Fruit fly (Drosophila melanogaster): ENCODE results near the gene CG8892.
A peak's percentile ranks its signal among the peaks of the same experiment; 100 is the strongest.

CG8892 gene

DNA sequence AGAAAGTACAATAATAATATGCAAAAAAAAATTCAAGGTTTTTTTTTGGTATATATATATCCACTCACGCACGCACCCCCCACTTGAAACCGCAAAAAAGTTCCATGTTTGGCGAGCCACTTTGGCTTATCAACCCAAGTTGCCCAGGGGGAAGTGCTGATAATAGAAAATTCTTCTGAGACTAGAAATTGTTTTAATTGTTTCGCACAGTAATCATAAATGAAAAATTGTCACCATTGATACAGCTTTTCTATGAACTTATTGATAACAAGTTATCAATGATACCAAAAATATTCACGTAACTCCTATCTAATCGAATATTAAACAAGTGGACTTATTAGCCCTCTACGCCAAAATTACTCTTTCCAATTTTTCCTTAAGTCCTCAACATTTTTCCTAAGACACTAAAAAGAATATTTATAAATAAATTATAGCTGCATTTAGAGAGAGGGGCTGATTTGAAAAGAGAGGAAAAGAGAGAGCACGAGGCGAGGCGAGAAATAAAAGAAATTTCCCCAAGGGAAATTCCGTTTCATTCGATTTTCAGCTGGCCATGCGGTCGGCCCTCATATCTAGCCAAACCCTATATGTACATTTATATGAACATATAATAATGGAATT, 17.3 kb upstream of the CG8892 start:
- TF ChIP-seq usp (GFP tag; optimal IDR thresholded peaks at IDR 0.05) (no peak), EcR (GFP tag; optimal IDR thresholded peaks at IDR 0.05) (no peak), psq (optimal IDR thresholded peaks at IDR 0.05) (no peak), CG8478 (optimal IDR thresholded peaks at IDR 0.05) (no peak), Dll (optimal IDR thresholded peaks at IDR 0.05) (no peak), pan (optimal IDR thresholded peaks at IDR 0.05) (no peak)

DNA sequence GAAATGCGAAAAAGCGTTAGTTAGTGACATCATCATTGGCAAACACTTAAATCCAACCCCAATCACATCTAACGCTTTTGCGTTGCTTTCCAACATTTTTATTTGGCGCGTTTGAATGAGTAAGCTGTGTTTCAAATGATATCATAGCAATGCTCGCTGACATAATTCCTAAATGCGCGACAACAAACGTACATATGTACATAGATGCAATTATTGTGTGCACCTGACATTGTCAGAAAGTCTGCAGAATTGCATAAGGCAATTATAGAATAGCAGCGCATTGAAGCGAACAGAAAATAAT, 16.8 kb upstream of the CG8892 start:
- TF ChIP-seq pan (optimal IDR thresholded peaks at IDR 0.05) = no peak
- no peak for TF ChIP-seq psq (optimal IDR thresholded peaks at IDR 0.05)
- no peak for TF ChIP-seq EcR (GFP tag; optimal IDR thresholded peaks at IDR 0.05)
- no peak for TF ChIP-seq CG8478 (optimal IDR thresholded peaks at IDR 0.05)
- no peak for TF ChIP-seq Dll (optimal IDR thresholded peaks at IDR 0.05)
- no peak for TF ChIP-seq usp (GFP tag; optimal IDR thresholded peaks at IDR 0.05)

DNA sequence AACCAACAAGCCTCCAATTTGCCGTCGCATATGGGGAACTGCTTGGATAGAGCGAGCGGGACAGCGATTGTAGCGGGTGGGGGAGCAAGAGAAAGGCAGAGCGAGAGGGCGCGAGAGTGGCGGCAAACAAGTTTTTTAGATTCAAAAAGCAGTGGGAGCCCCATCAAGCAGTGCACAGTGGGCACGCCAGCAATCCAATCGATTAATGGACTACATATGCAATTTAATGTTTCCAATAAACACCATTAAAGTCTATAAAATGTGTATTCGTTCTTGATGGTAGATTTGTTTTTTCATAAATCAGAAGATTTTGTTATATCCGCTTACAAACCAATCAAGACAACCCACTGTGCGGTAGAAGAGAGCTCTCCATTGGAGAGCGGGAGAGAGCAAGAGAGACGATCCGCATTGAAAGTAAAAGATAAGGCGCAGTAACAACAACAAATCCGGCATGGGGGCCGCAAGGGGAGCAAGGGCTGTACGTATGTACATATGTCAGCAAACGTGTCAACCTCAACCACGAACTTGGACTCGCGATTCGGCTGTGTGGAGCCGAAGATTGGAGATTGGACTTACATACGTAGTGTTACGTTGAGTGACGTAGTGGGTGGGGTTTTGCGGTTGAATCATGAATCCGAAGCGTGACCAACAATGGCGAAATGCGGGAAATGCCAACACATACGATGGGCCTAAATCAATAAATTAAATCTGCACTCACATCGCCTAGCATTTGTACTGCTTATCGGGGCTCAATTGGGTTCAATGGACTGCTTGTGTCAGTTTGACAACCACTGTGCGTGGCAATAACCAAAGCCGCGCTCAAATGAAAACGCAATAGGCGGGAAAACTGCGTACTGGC, 16.2 kb upstream of the CG8892 start:
- no peak for TF ChIP-seq Dll (optimal IDR thresholded peaks at IDR 0.05)
- TF ChIP-seq EcR (GFP tag; optimal IDR thresholded peaks at IDR 0.05) = peak in 1 of 2 experiments; percentile 67
- TF ChIP-seq psq (optimal IDR thresholded peaks at IDR 0.05) = no peak
- TF ChIP-seq CG8478 (optimal IDR thresholded peaks at IDR 0.05) = peak; percentile 64

DNA sequence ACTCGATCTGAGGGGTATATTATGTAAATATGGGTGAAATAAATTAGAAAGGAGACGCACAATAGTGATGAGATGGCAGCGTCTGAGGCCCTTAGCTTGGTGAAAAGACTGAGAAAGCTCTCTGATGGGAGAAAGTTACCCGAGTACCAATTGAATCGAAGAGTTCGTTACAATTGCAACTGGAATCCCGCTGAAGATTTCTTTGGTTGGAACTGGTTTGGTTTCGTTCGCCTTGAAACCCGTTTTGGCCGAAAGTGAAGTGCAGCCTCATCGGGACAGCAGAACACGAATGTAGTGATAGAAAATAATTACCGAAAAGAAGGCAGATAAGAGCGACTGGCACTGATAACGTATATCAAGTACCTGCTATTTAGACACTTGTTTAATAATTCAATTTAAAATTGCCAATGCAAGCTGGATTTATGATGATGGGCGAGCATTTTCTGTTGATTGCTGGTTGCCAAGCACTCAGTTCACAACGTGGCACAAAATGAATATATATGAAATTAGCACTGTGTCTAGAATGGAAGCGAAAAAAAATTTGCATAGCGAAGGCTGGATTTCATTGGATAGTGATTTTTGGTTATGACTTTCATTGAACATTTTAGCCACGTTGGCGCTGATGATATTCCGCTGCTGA, 15.0 kb upstream of the CG8892 start:
- TF ChIP-seq pan (optimal IDR thresholded peaks at IDR 0.05) (no peak), usp (GFP tag; optimal IDR thresholded peaks at IDR 0.05) (no peak), EcR (GFP tag; optimal IDR thresholded peaks at IDR 0.05) (no peak), Dll (optimal IDR thresholded peaks at IDR 0.05) (no peak), psq (optimal IDR thresholded peaks at IDR 0.05) (no peak), CG8478 (optimal IDR thresholded peaks at IDR 0.05) (no peak)

DNA sequence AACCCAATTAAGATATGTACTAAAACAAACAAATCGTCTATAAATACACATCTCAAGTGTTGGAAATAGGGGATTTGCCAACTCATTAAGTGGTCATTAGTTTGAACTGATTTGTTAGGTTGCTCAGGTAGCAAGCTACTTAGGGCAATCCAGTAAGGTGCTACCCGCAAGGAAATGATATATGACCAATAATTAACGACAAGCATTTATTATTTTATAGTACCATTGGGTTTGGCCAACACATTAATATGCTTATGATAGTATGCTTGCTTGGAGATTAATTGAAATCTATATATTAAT, 14.4 kb upstream of the CG8892 start:
- TF ChIP-seq pan (optimal IDR thresholded peaks at IDR 0.05) (no peak), Dll (optimal IDR thresholded peaks at IDR 0.05) (no peak), CG8478 (optimal IDR thresholded peaks at IDR 0.05) (no peak), usp (GFP tag; optimal IDR thresholded peaks at IDR 0.05) (no peak), EcR (GFP tag; optimal IDR thresholded peaks at IDR 0.05) (no peak), psq (optimal IDR thresholded peaks at IDR 0.05) (no peak)

DNA sequence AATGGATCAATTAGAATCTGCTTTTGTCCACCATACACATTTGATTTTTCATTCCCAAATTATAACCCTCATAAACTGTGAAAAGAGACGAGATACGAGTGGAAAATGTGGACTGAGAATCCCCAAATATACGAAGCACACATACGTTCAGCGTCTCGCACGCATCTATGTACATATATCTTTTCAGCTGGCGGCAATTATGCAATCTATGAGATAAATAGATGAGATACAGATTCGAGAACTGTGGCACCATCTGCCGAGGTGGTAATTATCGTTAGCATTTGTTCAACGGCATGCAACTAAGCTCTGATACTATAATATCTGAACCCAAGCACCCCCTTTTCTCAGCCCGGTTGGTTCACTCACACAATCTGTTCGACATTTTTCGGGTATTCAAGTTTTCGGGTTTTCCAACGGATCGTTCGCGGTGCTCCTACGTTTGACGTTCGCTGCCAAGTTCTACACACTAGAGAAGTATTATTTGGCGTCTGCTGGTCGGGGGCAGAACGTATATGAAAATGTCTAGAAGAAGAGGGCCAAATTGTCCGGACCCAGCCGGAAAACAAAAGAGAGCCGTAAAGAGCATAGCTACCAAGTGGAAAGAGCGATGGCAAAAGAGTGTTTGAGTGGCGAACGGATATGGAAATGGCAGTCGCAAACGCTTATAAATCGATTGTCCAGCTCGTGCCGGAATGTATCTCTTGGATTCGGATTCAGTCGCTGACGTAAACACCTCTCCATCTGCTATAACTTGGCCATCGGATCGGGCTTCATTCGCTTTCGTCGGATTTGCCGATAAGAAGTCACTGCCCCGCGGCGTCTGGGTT, 13.8 kb upstream of the CG8892 start:
- TF ChIP-seq EcR (GFP tag; optimal IDR thresholded peaks at IDR 0.05) = no peak
- no peak for TF ChIP-seq psq (optimal IDR thresholded peaks at IDR 0.05)
- no peak for TF ChIP-seq usp (GFP tag; optimal IDR thresholded peaks at IDR 0.05)
- no peak for TF ChIP-seq CG8478 (optimal IDR thresholded peaks at IDR 0.05)
- TF ChIP-seq Dll (optimal IDR thresholded peaks at IDR 0.05) = no peak
- TF ChIP-seq pan (optimal IDR thresholded peaks at IDR 0.05) = no peak

DNA sequence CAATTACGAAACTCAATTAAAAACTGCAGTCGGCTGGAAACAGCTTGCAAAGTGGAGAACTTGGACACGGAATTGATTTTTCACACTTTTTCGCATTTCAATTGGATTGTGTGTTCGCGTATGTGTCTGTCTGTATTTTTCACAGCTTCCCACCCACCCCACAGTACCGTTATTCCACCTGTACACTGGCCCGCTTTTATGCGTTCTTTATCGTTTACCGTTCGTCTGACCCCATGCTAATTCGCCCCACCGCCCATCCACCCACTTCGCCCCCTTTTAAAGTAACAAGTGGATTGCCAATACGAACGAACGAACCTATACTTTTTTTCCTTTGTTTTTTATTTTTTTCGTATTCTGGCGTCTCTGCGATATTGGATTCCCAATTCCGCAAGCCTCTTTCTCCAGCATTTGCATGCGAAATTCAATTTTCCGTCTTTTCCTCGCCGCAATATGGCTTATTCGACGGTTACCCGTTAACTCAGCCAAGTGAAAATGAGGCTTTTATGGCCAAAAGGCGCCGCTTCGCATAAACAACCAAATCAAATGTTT, 780 bp upstream of the CG8892 start:
- no peak for TF ChIP-seq Dll (optimal IDR thresholded peaks at IDR 0.05)
- TF ChIP-seq pan (optimal IDR thresholded peaks at IDR 0.05) = no peak
- no peak for TF ChIP-seq EcR (GFP tag; optimal IDR thresholded peaks at IDR 0.05)
- TF ChIP-seq CG8478 (optimal IDR thresholded peaks at IDR 0.05) = no peak
- no peak for TF ChIP-seq usp (GFP tag; optimal IDR thresholded peaks at IDR 0.05)
- TF ChIP-seq psq (optimal IDR thresholded peaks at IDR 0.05) = no peak

DNA sequence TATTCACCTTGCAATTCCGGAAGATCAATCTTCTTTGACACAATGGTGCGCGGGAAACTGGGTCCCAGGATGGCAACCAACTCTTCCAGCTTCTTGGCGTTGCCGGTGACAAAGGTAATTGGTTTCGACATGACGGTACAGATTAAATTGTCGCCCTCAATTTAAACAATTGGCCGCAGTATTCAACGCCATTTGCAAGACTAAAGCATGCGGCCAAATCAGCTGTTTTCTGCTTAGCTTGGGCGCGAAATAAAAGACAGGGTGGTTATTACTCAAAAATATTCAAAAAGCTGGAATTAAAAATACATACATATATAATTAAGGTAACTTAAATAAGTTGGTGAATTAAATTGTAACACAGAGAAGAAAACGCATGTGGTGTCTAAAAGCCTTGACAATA, 2.3 kb downstream of the CG8892 start, which contains the start of gene CG8891:
Gene CG8891, minus strand, starts transcription at position 242 of the 400 bp plus-strand sequence.
- no peak for TF ChIP-seq CG8478 (optimal IDR thresholded peaks at IDR 0.05)
- TF ChIP-seq psq (optimal IDR thresholded peaks at IDR 0.05) = no peak
- TF ChIP-seq usp (GFP tag; optimal IDR thresholded peaks at IDR 0.05) = no peak
- TF ChIP-seq EcR (GFP tag; optimal IDR thresholded peaks at IDR 0.05) = no peak
- TF ChIP-seq Dll (optimal IDR thresholded peaks at IDR 0.05) = no peak
- no peak for TF ChIP-seq pan (optimal IDR thresholded peaks at IDR 0.05)

DNA sequence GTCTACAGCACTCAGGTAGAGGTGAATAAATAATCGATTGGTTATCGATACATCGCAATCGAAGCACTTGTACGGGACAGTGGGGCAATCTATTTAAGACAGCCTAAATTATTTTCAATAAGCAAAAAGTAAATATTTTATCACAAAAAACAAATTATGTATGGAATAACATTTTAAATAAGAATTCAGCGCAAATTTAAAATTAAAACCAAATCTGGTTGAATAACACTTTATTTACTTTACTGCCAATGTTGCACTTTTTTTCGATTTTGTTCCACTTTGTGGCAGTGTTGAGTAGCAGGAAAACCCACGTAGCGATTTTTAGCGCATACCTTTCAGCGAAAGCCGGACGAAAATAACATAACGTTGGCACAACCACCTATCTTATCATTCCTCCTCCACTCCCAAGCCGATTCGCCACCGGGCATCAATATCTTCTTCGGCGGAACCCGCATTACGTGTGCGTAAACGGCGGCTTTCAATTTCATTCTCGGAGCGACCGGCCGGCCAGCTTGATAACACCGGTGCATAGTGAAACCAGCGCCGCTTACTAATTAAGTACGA, 4.3 kb downstream of the CG8892 start, which contains the start of the genes Gmd and CG3792:
Gene Gmd, minus strand, starts transcription at position 36 of the 564 bp plus-strand sequence.
Gene CG3792, plus strand, starts transcription at position 325 of the 564 bp plus-strand sequence.
- TF ChIP-seq usp (GFP tag; optimal IDR thresholded peaks at IDR 0.05) (no peak), EcR (GFP tag; optimal IDR thresholded peaks at IDR 0.05) (no peak)

DNA sequence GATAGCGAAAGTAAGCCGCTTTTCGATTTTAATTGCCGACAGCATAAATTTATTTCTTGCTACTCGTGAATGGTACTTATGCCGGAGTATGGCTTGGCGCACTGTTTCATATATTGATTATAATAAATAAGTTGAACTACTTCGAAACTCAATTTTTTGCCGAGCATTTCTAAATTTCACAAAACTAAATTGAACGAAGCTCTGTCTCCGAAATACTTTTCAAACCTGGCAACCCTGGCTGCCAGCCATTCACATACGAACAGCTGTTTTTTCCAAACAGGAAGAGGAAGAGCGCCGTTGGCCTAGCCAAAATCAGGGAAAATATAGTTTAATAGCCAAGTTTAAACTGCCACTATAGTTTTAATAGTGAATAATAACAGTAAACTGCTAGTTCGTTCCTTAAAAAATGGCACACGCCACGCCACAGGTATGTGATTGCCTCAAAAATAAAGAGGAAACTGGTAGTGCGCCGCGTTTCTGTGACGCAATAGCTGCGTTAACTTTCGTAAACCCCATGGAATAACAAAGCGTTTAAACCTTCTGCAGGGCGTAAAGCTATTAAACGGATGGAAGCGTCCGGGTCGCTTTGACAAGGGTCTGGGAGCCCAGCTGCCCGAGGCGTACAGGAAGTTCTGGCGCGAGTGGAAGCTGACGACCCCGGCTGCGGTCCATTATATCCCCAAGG, 7.5 kb downstream of the CG8892 start, which contains the start of gene mRpL28:
Gene mRpL28, plus strand, starts transcription at position 246 of the 685 bp plus-strand sequence.
- TF ChIP-seq usp (GFP tag; optimal IDR thresholded peaks at IDR 0.05) (no peak), CG8478 (optimal IDR thresholded peaks at IDR 0.05) (no peak), EcR (GFP tag; optimal IDR thresholded peaks at IDR 0.05) (no peak), pan (optimal IDR thresholded peaks at IDR 0.05) (no peak), psq (optimal IDR thresholded peaks at IDR 0.05) (no peak), Dll (optimal IDR thresholded peaks at IDR 0.05) (no peak)

All from whole organism.